Fruit fly (Drosophila melanogaster): ENCODE data around the gene CG2258.
A peak's percentile ranks its signal among the peaks of the same experiment; 100 is the strongest.

Gene CG2258

DNA sequence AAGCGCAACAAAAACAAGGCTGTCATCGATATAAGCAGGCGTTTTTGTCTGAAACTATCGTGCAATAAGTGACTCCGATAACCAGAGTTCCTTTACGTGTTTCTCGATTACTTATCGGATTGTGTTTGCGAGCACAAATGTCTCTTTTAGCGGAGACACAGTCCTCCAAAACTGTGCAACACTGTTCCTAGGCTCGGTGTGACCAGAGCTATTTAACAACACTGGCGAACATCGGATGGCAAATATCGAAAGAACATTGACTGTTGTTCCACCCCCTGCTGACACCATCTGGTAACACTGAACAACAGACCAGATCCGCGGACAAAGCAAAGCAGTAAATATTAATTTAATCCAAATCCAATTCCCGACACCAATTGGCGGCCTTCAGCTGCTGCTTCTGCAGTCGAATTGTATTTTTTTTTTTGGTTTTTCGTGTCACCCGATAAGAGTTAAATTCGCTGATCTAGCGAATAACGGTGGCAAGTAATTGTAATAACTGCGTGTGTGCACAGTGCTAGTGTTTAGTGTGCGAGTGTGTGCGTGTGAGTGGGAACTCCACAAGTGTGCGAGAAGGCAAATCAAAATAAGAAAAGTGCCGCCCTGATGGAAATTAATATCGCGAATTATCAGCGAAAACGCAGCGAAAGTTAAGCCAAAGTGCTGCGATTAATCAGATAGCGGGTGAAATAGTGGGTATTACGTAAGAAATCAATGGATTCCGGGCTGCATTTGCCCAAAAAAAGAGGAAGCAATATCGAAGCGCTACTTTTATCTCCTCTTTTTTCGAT is 40.3 kb downstream of the CG2258 start, which contains the start of gene mys (continued):
- TF ChIP-seq ken (GFP tag; IDR thresholded peaks at IDR 0.05) (peak; percentile 81), CG12299 (tag; optimal IDR thresholded peaks at IDR 0.05) (no peak), chm (GFP tag; IDR thresholded peaks at IDR 0.05) (peak; percentile 83), Lim3 (GFP tag; IDR thresholded peaks at IDR 0.05) (no peak), tap (tag; optimal IDR thresholded peaks at IDR 0.05) (no peak), CTCF (GFP tag; optimal IDR thresholded peaks at IDR 0.05) (peak; percentile 60), usp (GFP tag; optimal IDR thresholded peaks at IDR 0.05) (no peak), CG10959 (GFP tag; IDR thresholded peaks at IDR 0.05) (peak; percentile 23; the same call in 1 of the 2 replicates), CG1529 (GFP tag; optimal IDR thresholded peaks at IDR 0.05) (no peak), nmo (GFP tag; optimal IDR thresholded peaks at IDR 0.05) (peak; percentile 63), CG6654 (GFP tag; optimal IDR thresholded peaks at IDR 0.05) (no peak), ap (GFP tag; IDR thresholded peaks at IDR 0.05) (no peak), HLHmδ (GFP tag; optimal IDR thresholded peaks at IDR 0.05) (peak; percentile 84), Gsc (GFP tag; IDR thresholded peaks at IDR 0.05) (no peak), E2f1 (GFP tag; IDR thresholded peaks at IDR 0.05) (peak; percentile 52; the same call in 1 of the 2 replicates), MBD-R2 (GFP tag; IDR thresholded peaks at IDR 0.05) (peak; percentile 59), Side (GFP tag; optimal IDR thresholded peaks at IDR 0.05) (peak; percentile 77), Hr51 (GFP tag; optimal IDR thresholded peaks at IDR 0.05) (peak in 1 of 2 experiments; percentile 81), sens-2 (GFP tag; IDR thresholded peaks at IDR 0.05) (no peak), Kr (GFP tag; optimal IDR thresholded peaks at IDR 0.05) (no peak), ind (GFP tag; optimal IDR thresholded peaks at IDR 0.05) (peak; percentile 71), B-H2 (GFP tag; optimal IDR thresholded peaks at IDR 0.05) (peak; percentile 67), CG7839 (tag; optimal IDR thresholded peaks at IDR 0.05) (peak; percentile 54), CG2889 (GFP tag; IDR thresholded peaks at IDR 0.05) (peak; percentile 48; the same call in 1 of the 3 replicates), jigr1 (GFP tag; IDR thresholded peaks at IDR 0.05) (no peak), z (GFP tag; IDR thresholded peaks at IDR 0.05) (peak; percentile 71; the same call in 2 of the 3 replicates), Hr39 (optimal IDR thresholded peaks at IDR 0.05) (no peak), NfI (GFP tag; optimal IDR thresholded peaks at IDR 0.05) (peak; percentile 65), CG6175 (GFP tag; IDR thresholded peaks at IDR 0.05) (no peak), sr (GFP tag; IDR thresholded peaks at IDR 0.05) (no peak), CG8944 (GFP tag; optimal IDR thresholded peaks at IDR 0.05) (peak; percentile 75), Sox102F (GFP tag; optimal IDR thresholded peaks at IDR 0.05) (no peak), CG14050 (GFP tag; IDR thresholded peaks at IDR 0.05) (no peak), CG8478 (optimal IDR thresholded peaks at IDR 0.05) (no peak), nerfin-1 (tag; optimal IDR thresholded peaks at IDR 0.05) (no peak), Camta (GFP tag; optimal IDR thresholded peaks at IDR 0.05) (peak; percentile 31), CG3065 (GFP tag; optimal IDR thresholded peaks at IDR 0.05) (peak; percentile 35), seq (GFP tag; IDR thresholded peaks at IDR 0.05) (peak; percentile 76), Rx (GFP tag; IDR thresholded peaks at IDR 0.05) (no peak), phol (tag; optimal IDR thresholded peaks at IDR 0.05) (peak; percentile 63), ERR (GFP tag; optimal IDR thresholded peaks at IDR 0.05) (peak; percentile 63), zf30C (GFP tag; optimal IDR thresholded peaks at IDR 0.05) (no peak), dmrt11E (tag; optimal IDR thresholded peaks at IDR 0.05) (peak; percentile 39), aop (GFP tag; IDR thresholded peaks at IDR 0.05) (no peak), CoRest (tag; optimal IDR thresholded peaks at IDR 0.05) (peak; percentile 61), CG10209 (GFP tag; optimal IDR thresholded peaks at IDR 0.05) (peak; percentile 64), lola (GFP tag; optimal IDR thresholded peaks at IDR 0.05) (no peak), Xrp1 (GFP tag; IDR thresholded peaks at IDR 0.05) (peak; percentile 64), lbe (GFP tag; optimal IDR thresholded peaks at IDR 0.05) (peak; percentile 41), NK7.1 (GFP tag; optimal IDR thresholded peaks at IDR 0.05) (no peak), CG8089 (GFP tag; optimal IDR thresholded peaks at IDR 0.05) (peak; percentile 48), br (optimal IDR thresholded peaks at IDR 0.05) (no peak)

All from whole organism, embryonic.